Worm (Caenorhabditis elegans) whole organism, early embryonic: ENCODE data around the gene ddx-23.

Source experiments
- B0310.2 ChIP-seq: sonication (generic microtip); optimal IDR thresholded peaks from 2 replicates; lab custom pipeline; 2016; ENCODE audit warnings: mild to moderate bottlenecking, missing genetic modification characterization, missing compliant biosample characterization
- F13C5.2 ChIP-seq: sonication (generic microtip); optimal IDR thresholded peaks from 2 replicates; lab custom pipeline; 2017; ENCODE audit warnings: mild to moderate bottlenecking, missing genetic modification characterization, inconsistent platforms, missing compliant biosample characterization
- aly-1 ChIP-seq: sonication (generic microtip); optimal IDR thresholded peaks from 2 replicates; lab custom pipeline; 2016; ENCODE audit warnings: missing genetic modification characterization, missing compliant biosample characterization
- ama-1 ChIP-seq: fragments of 150-350 bp; optimal IDR thresholded peaks from 2 replicates; lab custom pipeline; 2014
- ceh-13 ChIP-seq: fragments of 200-800 bp; sonication (Bioruptor generic); optimal IDR thresholded peaks from 2 replicates; lab custom pipeline; 2018; ENCODE audit warnings: mild to moderate bottlenecking, missing genetic modification characterization, missing compliant biosample characterization
- ceh-36 ChIP-seq: sonication (generic microtip); optimal IDR thresholded peaks from 2 replicates; lab custom pipeline; 2016; ENCODE audit warnings: missing genetic modification characterization, inconsistent platforms, missing compliant biosample characterization
- ets-7 ChIP-seq: sonication (generic microtip); optimal IDR thresholded peaks from 2 replicates; lab custom pipeline; 2016; ENCODE audit warnings: missing genotype, missing genetic modification characterization, missing compliant biosample characterization
- flt-1 ChIP-seq: fragments of 200-800 bp; sonication (Bioruptor generic); IDR thresholded peaks from 2 replicates; pipeline ENCODE4 v1.3.6; 2022; ENCODE audit warnings: missing genetic modification characterization, missing compliant biosample characterization
- hmbx-1 ChIP-seq: sonication (generic microtip); optimal IDR thresholded peaks from 2 replicates; lab custom pipeline; 2016; ENCODE audit warnings: mild to moderate bottlenecking, missing genetic modification characterization, missing compliant biosample characterization
- hmg-4 ChIP-seq: fragments of 200-800 bp; sonication (Bioruptor generic); optimal IDR thresholded peaks from 2 replicates; lab custom pipeline; 2018; ENCODE audit warnings: mild to moderate bottlenecking, missing genetic modification characterization, missing compliant biosample characterization
- hnd-1 ChIP-seq: sonication (generic microtip); optimal IDR thresholded peaks from 2 replicates; lab custom pipeline; 2016; ENCODE audit warnings: missing genetic modification characterization, missing compliant biosample characterization
- pes-1 ChIP-seq: fragments of 200-800 bp; sonication (Bioruptor generic); IDR thresholded peaks from 2 replicates; pipeline ENCODE4 v1.3.6; 2022; ENCODE audit warnings: missing genetic modification reagents, missing genetic modification characterization, missing compliant biosample characterization
- scrt-1 ChIP-seq: fragments of 200-800 bp; sonication (Bioruptor generic); IDR thresholded peaks from 2 replicates; pipeline ENCODE4 v1.3.6; 2022; ENCODE audit warnings: missing genetic modification characterization, missing compliant biosample characterization
- sea-1 ChIP-seq: fragments of 200-800 bp; sonication (Bioruptor generic); conservative IDR thresholded peaks from 2 replicates; pipeline ENCODE4 v1.3.6; 2022; ENCODE audit warnings: missing genetic modification characterization, missing compliant biosample characterization
- tbx-11 ChIP-seq: fragments of 200-800 bp; sonication (Bioruptor generic); IDR thresholded peaks from 2 replicates; pipeline ENCODE4 v1.3.6; 2022; ENCODE audit warnings: missing genetic modification characterization, missing compliant biosample characterization
- tbx-37 ChIP-seq: fragments of 200-800 bp; sonication (Bioruptor generic); conservative IDR thresholded peaks from 2 replicates; pipeline ENCODE4 v1.3.6; 2022; ENCODE audit warnings: missing genetic modification reagents, missing genetic modification characterization, missing compliant biosample characterization
- tra-4 ChIP-seq: sonication (generic microtip); optimal IDR thresholded peaks from 2 replicates; lab custom pipeline; 2017; ENCODE audit warnings: missing genetic modification characterization, missing compliant biosample characterization

The ddx-23 gene

DNA sequence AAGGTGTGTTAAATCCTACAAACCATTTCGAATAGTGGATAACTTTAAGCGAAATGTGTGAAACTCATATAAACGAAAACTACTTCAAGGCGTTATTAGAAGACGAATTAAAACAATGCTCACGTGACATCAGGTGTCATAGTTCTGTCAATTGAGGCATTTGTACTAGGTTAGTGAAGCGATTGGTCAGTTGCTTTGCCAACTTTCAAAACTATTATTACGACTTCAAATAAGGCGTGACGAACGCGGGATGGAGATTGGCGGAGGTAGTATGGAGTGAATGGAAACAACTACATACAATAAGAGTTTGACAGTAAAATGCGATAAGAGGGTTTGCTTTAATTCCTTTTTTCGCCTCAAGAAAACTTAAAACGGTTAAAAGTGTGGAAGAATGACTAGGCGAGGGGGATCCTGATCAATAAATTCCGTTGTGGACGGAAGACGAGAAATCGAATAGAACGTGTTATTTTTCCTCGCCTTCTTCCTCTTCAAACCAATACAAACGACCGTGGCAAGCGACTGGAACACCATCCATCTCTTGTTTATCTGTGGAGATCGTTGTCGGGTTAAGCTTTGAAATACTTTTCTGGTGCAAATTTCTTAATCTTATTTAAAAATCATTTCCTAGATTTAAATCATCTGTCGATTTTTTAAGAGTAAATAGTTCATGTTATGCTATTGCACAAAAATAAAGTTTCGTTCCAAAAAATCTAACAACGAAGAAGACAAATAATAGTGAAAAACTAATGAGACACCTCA, 12.1 kb downstream of the ddx-23 start:
- TF ChIP-seq F13C5.2 (tag; lab: Kevin White, UChicago) (no peak), B0310.2 (tag; lab: Kevin White, UChicago) (no peak), aly-1 (tag; lab: Kevin White, UChicago) (no peak), hmg-4 (no peak), ets-7 (tag; lab: Kevin White, UChicago) (no peak), scrt-1 (GFP tag; lab: Robert Waterston, UW) (no peak), tbx-11 (GFP tag; lab: Robert Waterston, UW) (no peak), ceh-13 (no peak), pes-1 (GFP tag; lab: Robert Waterston, UW) (no peak), ceh-36 (tag; lab: Kevin White, UChicago) (no peak)

DNA sequence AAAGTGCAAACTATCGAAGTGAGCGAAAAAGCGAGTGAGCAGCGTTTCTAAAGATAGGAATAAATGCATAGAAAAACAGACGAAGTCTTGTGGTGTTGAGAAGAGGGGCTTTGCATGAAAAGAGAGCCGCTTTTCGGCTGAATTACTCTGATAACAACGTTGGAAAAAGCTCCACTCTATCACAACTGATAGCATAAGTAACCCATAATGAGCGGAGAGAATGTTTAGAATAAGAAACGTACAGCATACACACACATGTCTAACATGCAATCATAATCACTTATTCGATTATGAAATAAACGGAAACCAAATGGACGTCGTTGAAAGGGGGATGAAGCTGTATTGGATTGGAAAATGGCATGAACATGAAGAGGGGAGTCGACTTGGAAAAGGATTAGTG, 12.8 kb downstream of the ddx-23 start:
- TF ChIP-seq ama-1 (lab: Kevin White, UChicago) (no peak), ets-7 (tag; lab: Kevin White, UChicago) (no peak), hmg-4 (no peak), tra-4 (tag; lab: Kevin White, UChicago) (no peak), ceh-13 (no peak), tbx-11 (GFP tag; lab: Robert Waterston, UW) (no peak), tbx-37 (no peak), pes-1 (GFP tag; lab: Robert Waterston, UW) (no peak), hmbx-1 (no peak), aly-1 (tag; lab: Kevin White, UChicago) (no peak), F13C5.2 (tag; lab: Kevin White, UChicago) (no peak), scrt-1 (GFP tag; lab: Robert Waterston, UW) (no peak), B0310.2 (tag; lab: Kevin White, UChicago) (no peak), hnd-1 (tag; lab: Kevin White, UChicago) (no peak), sea-1 (GFP tag; lab: Robert Waterston, UW) (no peak), ceh-36 (tag; lab: Kevin White, UChicago) (no peak)

DNA sequence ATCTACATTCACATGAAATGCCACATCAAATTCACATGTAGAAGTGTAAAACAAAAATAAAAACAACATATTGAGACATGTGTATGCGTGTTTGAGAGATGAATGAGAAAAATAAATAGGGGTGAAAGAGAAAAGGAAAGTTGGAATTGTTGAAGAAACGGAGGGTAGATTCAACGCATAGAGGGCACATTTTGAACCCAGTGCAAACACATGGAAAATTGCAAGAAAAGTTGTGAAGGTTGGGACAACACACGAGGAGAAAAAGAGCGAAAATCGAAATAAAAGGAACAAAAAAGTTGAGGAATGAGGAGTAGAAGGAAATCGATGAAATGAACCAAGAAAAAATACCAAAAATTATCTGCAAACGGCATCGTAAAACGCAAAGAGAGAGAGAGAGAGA, 13.5 kb downstream of the ddx-23 start:
- no peak for TF ChIP-seq tbx-11 (GFP tag; lab: Robert Waterston, UW)
- TF ChIP-seq flt-1, result no peak

DNA sequence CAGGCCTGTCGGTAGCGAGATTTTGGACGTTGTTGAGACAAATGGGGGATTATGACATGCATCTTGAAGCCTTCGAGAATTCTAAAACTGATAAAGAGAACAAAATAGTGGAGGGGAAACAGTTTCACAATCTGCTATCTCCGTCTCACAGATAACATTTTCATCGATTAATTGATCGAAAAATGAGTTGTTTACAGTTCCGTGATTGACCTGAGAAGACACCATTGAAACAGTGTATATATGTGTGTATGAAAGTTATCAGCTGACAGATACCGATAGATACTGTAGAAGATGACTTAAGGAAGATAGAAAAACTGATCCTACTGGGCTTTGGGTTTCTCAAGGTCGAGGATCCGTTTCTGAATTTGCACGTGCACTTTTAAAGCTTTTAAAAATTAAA, 13.9 kb downstream of the ddx-23 start:
- TF ChIP-seq pes-1 (GFP tag; lab: Robert Waterston, UW), result no peak
- no peak for TF ChIP-seq ceh-13
- TF ChIP-seq ceh-36 (tag; lab: Kevin White, UChicago), result no peak
- no peak for TF ChIP-seq ama-1 (lab: Kevin White, UChicago)
- TF ChIP-seq B0310.2 (tag; lab: Kevin White, UChicago), result no peak
- TF ChIP-seq sea-1 (GFP tag; lab: Robert Waterston, UW), result no peak
- no peak for TF ChIP-seq tbx-11 (GFP tag; lab: Robert Waterston, UW)
- TF ChIP-seq aly-1 (tag; lab: Kevin White, UChicago), result no peak
- TF ChIP-seq tra-4 (tag; lab: Kevin White, UChicago), result no peak
- TF ChIP-seq flt-1, result no peak
- TF ChIP-seq F13C5.2 (tag; lab: Kevin White, UChicago), result no peak
- TF ChIP-seq scrt-1 (GFP tag; lab: Robert Waterston, UW), result no peak
- TF ChIP-seq ets-7 (tag; lab: Kevin White, UChicago), result no peak
- no peak for TF ChIP-seq hmbx-1
- TF ChIP-seq hnd-1 (tag; lab: Kevin White, UChicago), result no peak
- TF ChIP-seq hmg-4, result no peak
- TF ChIP-seq tbx-37, result no peak

DNA sequence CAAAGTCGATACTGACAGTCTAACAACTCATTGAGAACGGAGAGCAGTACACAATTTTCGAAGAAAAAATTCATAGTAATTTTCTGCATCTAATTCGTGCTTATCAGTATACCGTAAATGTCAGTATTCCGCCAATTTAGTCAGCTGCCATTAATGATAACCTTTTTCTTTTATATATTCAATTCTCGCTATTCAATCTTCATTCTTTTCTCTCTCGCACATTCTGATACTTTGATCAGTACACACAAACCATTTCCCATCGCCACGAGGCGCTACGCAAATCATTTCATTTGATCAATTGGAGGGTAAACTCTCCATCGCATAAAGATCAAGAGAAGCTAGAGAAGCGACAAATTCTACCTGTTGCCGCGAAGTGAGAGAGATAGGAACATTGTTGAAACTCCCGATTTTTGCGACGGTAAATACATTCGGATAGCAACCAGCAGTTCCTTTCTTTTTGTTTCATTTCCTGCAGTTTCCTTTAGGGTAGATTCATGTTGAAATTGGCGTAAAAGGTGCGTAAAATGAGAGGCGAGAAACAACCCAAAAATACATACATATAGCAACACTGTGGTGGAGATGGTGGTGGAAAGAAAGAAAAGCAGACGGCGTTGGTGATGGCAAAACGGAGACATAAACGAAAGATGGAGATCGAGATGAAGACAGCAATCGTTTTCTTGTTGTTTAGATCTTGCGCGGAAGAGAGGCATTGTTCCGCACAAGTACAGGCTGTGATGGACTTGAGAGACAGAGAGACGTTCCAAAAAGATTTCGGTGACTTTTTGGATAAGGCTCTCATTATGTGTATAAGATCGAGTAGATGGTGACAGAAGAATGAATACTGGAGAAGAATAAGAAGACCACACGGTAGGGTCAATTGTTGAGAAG, 14.7 kb downstream of the ddx-23 start:
- TF ChIP-seq tra-4 (tag; lab: Kevin White, UChicago) (no peak), tbx-11 (GFP tag; lab: Robert Waterston, UW) (no peak), hmg-4 (no peak)

DNA sequence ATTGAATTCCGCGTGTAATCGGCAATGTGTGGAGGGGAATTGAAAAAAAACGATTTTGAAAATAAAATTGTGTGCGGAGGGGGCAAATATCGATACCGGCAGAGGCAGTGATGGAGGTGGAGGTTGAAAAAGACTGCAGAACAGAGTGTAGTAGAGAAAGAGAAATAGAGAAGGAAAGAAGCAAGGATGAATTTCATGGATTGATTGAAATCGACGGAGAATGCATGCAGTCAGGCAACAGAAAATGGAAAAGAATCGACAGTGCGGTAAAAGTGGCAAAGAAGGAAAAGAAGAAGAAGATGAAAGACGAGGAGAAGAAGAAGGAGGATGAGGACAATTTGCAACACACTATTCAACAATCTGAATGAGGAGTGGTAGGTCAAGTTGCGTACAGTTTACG, 16.3 kb downstream of the ddx-23 start, which contains the start of gene W04D12.1:
Gene W04D12.1, plus strand, starts transcription at position 111 of the 400 bp plus-strand sequence.
- TF ChIP-seq sea-1 (GFP tag; lab: Robert Waterston, UW) (no peak), tbx-37 (no peak), hnd-1 (tag; lab: Kevin White, UChicago) (no peak), scrt-1 (GFP tag; lab: Robert Waterston, UW) (no peak), hmbx-1 (no peak), flt-1 (no peak), F13C5.2 (tag; lab: Kevin White, UChicago) (no peak), ets-7 (tag; lab: Kevin White, UChicago) (no peak), tra-4 (tag; lab: Kevin White, UChicago) (no peak), ama-1 (lab: Kevin White, UChicago) (no peak), B0310.2 (tag; lab: Kevin White, UChicago) (no peak), aly-1 (tag; lab: Kevin White, UChicago) (no peak), ceh-36 (tag; lab: Kevin White, UChicago) (no peak)

DNA sequence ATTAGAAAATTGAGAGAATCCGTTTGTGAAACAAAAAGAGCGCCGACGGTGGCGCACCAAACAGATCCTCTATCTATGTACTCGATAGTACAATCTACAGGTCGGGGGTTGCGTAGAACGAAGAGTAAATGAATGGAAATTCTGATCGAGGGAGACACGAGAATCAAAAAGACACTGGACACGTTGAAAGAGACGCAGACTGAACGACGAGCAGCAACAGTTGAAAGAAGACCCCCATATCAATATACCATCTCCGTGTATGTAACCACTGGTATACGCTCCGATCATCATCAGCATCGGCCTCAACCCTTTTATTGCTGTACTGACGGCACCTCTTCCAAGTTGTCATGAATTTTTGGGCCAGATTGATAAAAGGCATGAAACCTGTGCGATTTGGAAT, 16.8 kb downstream of the ddx-23 start:
- TF ChIP-seq hnd-1 (tag; lab: Kevin White, UChicago) (no peak), tbx-11 (GFP tag; lab: Robert Waterston, UW) (no peak), aly-1 (tag; lab: Kevin White, UChicago) (no peak), B0310.2 (tag; lab: Kevin White, UChicago) (no peak), hmbx-1 (no peak), scrt-1 (GFP tag; lab: Robert Waterston, UW) (no peak), tbx-37 (no peak), ceh-13 (no peak), flt-1 (no peak), ets-7 (tag; lab: Kevin White, UChicago) (no peak), hmg-4 (no peak), pes-1 (GFP tag; lab: Robert Waterston, UW) (no peak), tra-4 (tag; lab: Kevin White, UChicago) (no peak), sea-1 (GFP tag; lab: Robert Waterston, UW) (no peak), ama-1 (lab: Kevin White, UChicago) (no peak), ceh-36 (tag; lab: Kevin White, UChicago) (no peak), F13C5.2 (tag; lab: Kevin White, UChicago) (no peak)
